Fruit fly (Drosophila melanogaster): ENCODE results near the gene CG6729.

Gene CG6729

dm6 chr2L:10751879-10752620, 8.3 kb upstream of the CG6729 start (continued):
- TF ChIP-seq stc (GFP tag; IDR thresholded peaks at IDR 0.05) (peak; percentile 78; the same call in 1 of the 2 replicates), CG12104 (GFP tag; optimal IDR thresholded peaks at IDR 0.05) (peak; percentile 92), D (optimal IDR thresholded peaks at IDR 0.05) (no peak), D (GFP tag; optimal IDR thresholded peaks at IDR 0.05) (peak; percentile 93), CG6272 (GFP tag; IDR thresholded peaks at IDR 0.05) (no peak), CG13123 (GFP tag; optimal IDR thresholded peaks at IDR 0.05) (peak; percentile 94), sisA (GFP tag; IDR thresholded peaks at IDR 0.05) (no peak), ap (GFP tag; IDR thresholded peaks at IDR 0.05) (peak; percentile 52; the same call in 1 of the 2 replicates), CG2120 (GFP tag; optimal IDR thresholded peaks at IDR 0.05) (no peak), CG9215 (GFP tag; IDR thresholded peaks at IDR 0.05) (no peak), Elba2 (GFP tag; optimal IDR thresholded peaks at IDR 0.05) (no peak), danr (GFP tag; IDR thresholded peaks at IDR 0.05) (peak; percentile 54), Deaf1 (tag; optimal IDR thresholded peaks at IDR 0.05) (peak; percentile 44), ken (GFP tag; IDR thresholded peaks at IDR 0.05) (peak; percentile 75), org-1 (GFP tag; optimal IDR thresholded peaks at IDR 0.05) (peak; percentile 94), so (GFP tag; IDR thresholded peaks at IDR 0.05) (peak; percentile 88), lov (optimal IDR thresholded peaks at IDR 0.05) (no peak), lov (GFP tag; IDR thresholded peaks at IDR 0.05) (peak; percentile 96), chn (GFP tag; optimal IDR thresholded peaks at IDR 0.05) (no peak), pzg (GFP tag; optimal IDR thresholded peaks at IDR 0.05) (no peak), Med (GFP tag) (peak; percentile 96), Trl (optimal IDR thresholded peaks at IDR 0.05) (no peak), Trl (GFP tag; optimal IDR thresholded peaks at IDR 0.05) (peak; percentile 94), sens (GFP tag) (peak; percentile 99), pita (GFP tag; optimal IDR thresholded peaks at IDR 0.05) (no peak), Sox102F (GFP tag; optimal IDR thresholded peaks at IDR 0.05) (peak; percentile 86), CG4360 (GFP tag; IDR thresholded peaks at IDR 0.05) (peak; percentile 81), CG17568 (GFP tag; optimal IDR thresholded peaks at IDR 0.05) (peak; percentile 87), odd (GFP tag; optimal IDR thresholded peaks at IDR 0.05) (peak; percentile 90), CG2889 (GFP tag; IDR thresholded peaks at IDR 0.05) (no peak), twi (tag; optimal IDR thresholded peaks at IDR 0.05) (peak; percentile 95), Eip74EF (GFP tag; optimal IDR thresholded peaks at IDR 0.05) (peak in 1 of 2 experiments; percentile 37), vvl (GFP tag; IDR thresholded peaks at IDR 0.05) (peak; percentile 86), Mad (GFP tag; optimal IDR thresholded peaks at IDR 0.05) (peak; percentile 78), dpn (GFP tag; optimal IDR thresholded peaks at IDR 0.05) (peak; percentile 49 to 79), CG10209 (GFP tag; optimal IDR thresholded peaks at IDR 0.05) (peak; percentile 95), CG1529 (GFP tag; optimal IDR thresholded peaks at IDR 0.05) (peak; percentile 93), knrl (GFP tag; IDR thresholded peaks at IDR 0.05; ENCODE audit: partially characterized antibody) (no peak), CG9932 (GFP tag; IDR thresholded peaks at IDR 0.05) (no peak), CG2875 (GFP tag; optimal IDR thresholded peaks at IDR 0.05) (peak; percentile 97), CG8359 (GFP tag; optimal IDR thresholded peaks at IDR 0.05; ENCODE audit: borderline replicate concordance) (peak; percentile 90), CG11560 (tag; IDR thresholded peaks at IDR 0.05) (no peak), Opbp (GFP tag; IDR thresholded peaks at IDR 0.05; ENCODE audit: partially characterized antibody) (no peak), CG3995 (GFP tag; optimal IDR thresholded peaks at IDR 0.05) (peak; percentile 16), CG1603 (tag; optimal IDR thresholded peaks at IDR 0.05) (peak; percentile 97), CG10654 (GFP tag; optimal IDR thresholded peaks at IDR 0.05) (peak; percentile 92), repo (GFP tag; optimal IDR thresholded peaks at IDR 0.05) (peak; percentile 90), Usf (GFP tag; optimal IDR thresholded peaks at IDR 0.05) (peak; percentile 78), jumu (GFP tag; optimal IDR thresholded peaks at IDR 0.05) (peak; percentile 83), ATbp (GFP tag; optimal IDR thresholded peaks at IDR 0.05) (peak; percentile 98), CG14050 (GFP tag; IDR thresholded peaks at IDR 0.05) (peak; percentile 51)

Data from whole organism, embryonic.